Fruit fly (Drosophila melanogaster) whole organism, embryonic: ENCODE measurements around the gene BBIP1.

Experiments used
- CG10959 ChIP-seq: fragments of 200-800 bp; sonication (Bioruptor generic); IDR thresholded peaks from 2 replicates; pipeline ENCODE4 v1.3.6; 2022; ENCODE audit warnings: missing biosample characterization, missing genetic modification characterization
- CG12236 ChIP-seq: fragments of 200-800 bp; sonication (Bioruptor generic); optimal IDR thresholded peaks from 2 replicates; lab custom pipeline; 2016; ENCODE audit warnings: missing biosample characterization, missing genetic modification characterization
- CG12769 ChIP-seq: fragments of 200-800 bp; sonication (Bioruptor generic); optimal IDR thresholded peaks from 2 replicates; lab custom pipeline; 2019; ENCODE audit warnings: missing biosample characterization, mild to moderate bottlenecking, missing genetic modification characterization, moderate library complexity
- CG13424 ChIP-seq: fragments of 200-800 bp; sonication (Bioruptor generic); optimal IDR thresholded peaks from 2 replicates; lab custom pipeline; 2019; ENCODE audit warnings: missing biosample characterization, mild to moderate bottlenecking, missing genetic modification characterization, moderate library complexity
- CG13775 ChIP-seq: fragments of 200-800 bp; sonication (Bioruptor generic); optimal IDR thresholded peaks from 3 replicates; lab custom pipeline; 2017; ENCODE audit warnings: missing biosample characterization, mild to moderate bottlenecking, missing genetic modification characterization
- CG13894 ChIP-seq: fragments of 200-800 bp; sonication (Bioruptor generic); optimal IDR thresholded peaks from 3 replicates; lab custom pipeline; 2018; ENCODE audit warnings: missing biosample characterization, mild to moderate bottlenecking, missing genetic modification characterization, moderate library complexity
- CG15269 ChIP-seq: fragments of 200-800 bp; sonication (Bioruptor generic); optimal IDR thresholded peaks from 2 replicates; lab custom pipeline; 2018; ENCODE audit warnings: missing biosample characterization, mild to moderate bottlenecking, missing genetic modification characterization, moderate library complexity
- CG15479 ChIP-seq: fragments of 200-800 bp; sonication (Bioruptor generic); optimal IDR thresholded peaks from 3 replicates; lab custom pipeline; 2019; ENCODE audit warnings: missing biosample characterization, mild to moderate bottlenecking, missing genetic modification characterization, moderate library complexity
- CG15514 ChIP-seq: fragments of 200-800 bp; sonication (Bioruptor generic); optimal IDR thresholded peaks from 3 replicates; lab custom pipeline; 2017; ENCODE audit warnings: missing biosample characterization, missing genetic modification characterization, mild to moderate bottlenecking, moderate library complexity, missing genetic modification reagents
- CG1603 ChIP-seq: fragments of 200-800 bp; sonication (Bioruptor generic); optimal IDR thresholded peaks from 2 replicates; lab custom pipeline; 2019; ENCODE audit warnings: missing biosample characterization, mild to moderate bottlenecking, missing genetic modification characterization, moderate library complexity
- CG17361 ChIP-seq: fragments of 200-800 bp; sonication (Bioruptor generic); IDR thresholded peaks from 3 replicates; pipeline ENCODE4 v1.3.6; 2022; ENCODE audit warnings: missing biosample characterization, missing genetic modification characterization
- CG18476 ChIP-seq: fragments of 200-800 bp; sonication (Bioruptor generic); optimal IDR thresholded peaks from 2 replicates; lab custom pipeline; 2016; ENCODE audit warnings: missing biosample characterization, mild to moderate bottlenecking, missing genetic modification characterization
- CG2199 ChIP-seq: fragments of 200-800 bp; sonication (Bioruptor generic); IDR thresholded peaks from 3 replicates; pipeline ENCODE4 v1.3.6; 2022; ENCODE audit warnings: missing biosample characterization, missing genetic modification characterization
- CG4404 ChIP-seq: fragments of 200-800 bp; sonication (Bioruptor generic); IDR thresholded peaks from 2 replicates; pipeline ENCODE4 v1.3.6; 2022; ENCODE audit warnings: missing biosample characterization, missing genetic modification characterization
- CG4854 ChIP-seq: fragments of 200-800 bp; sonication (Bioruptor generic); optimal IDR thresholded peaks from 2 replicates; lab custom pipeline; 2016; ENCODE audit warnings: missing biosample characterization, missing genetic modification characterization, inconsistent platforms
- CG5953 ChIP-seq: fragments of 200-800 bp; sonication (Bioruptor generic); IDR thresholded peaks from 2 replicates; pipeline ENCODE4 v1.3.6; 2022; ENCODE audit warnings: missing biosample characterization, missing genetic modification characterization
- CG6654 ChIP-seq: fragments of 200-800 bp; sonication (Bioruptor generic); optimal IDR thresholded peaks from 2 replicates; lab custom pipeline; 2017; ENCODE audit warnings: missing biosample characterization, mild to moderate bottlenecking, missing genetic modification characterization
- CG9437 ChIP-seq: fragments of 200-800 bp; sonication (Bioruptor generic); optimal IDR thresholded peaks from 2 replicates; lab custom pipeline; 2018; ENCODE audit warnings: missing biosample characterization, mild to moderate bottlenecking, missing genetic modification characterization
- CG9876 ChIP-seq: fragments of 200-800 bp; sonication (Bioruptor generic); optimal IDR thresholded peaks from 2 replicates; lab custom pipeline; 2016; ENCODE audit warnings: missing biosample characterization, missing genetic modification characterization
- CrebB ChIP-seq: fragments of 200-800 bp; sonication (Bioruptor generic); optimal IDR thresholded peaks from 3 replicates; lab custom pipeline; 2018; ENCODE audit warnings: missing biosample characterization, mild to moderate bottlenecking, missing genetic modification characterization
- Ets97D ChIP-seq: fragments of 200-800 bp; sonication (Bioruptor generic); optimal IDR thresholded peaks from 3 replicates; lab custom pipeline; 2016; ENCODE audit warnings: missing biosample characterization, missing genetic modification characterization
- H15 ChIP-seq: fragments of 200-800 bp; sonication (Bioruptor generic); IDR thresholded peaks from 3 replicates; pipeline ENCODE4 v1.3.6; 2022; ENCODE audit warnings: missing biosample characterization, missing genetic modification characterization
- Myb ChIP-seq: fragments of 200-800 bp; sonication (Bioruptor generic); optimal IDR thresholded peaks from 2 replicates; lab custom pipeline; 2016; ENCODE audit warnings: missing biosample characterization, missing genetic modification characterization
- Nf-YB ChIP-seq: fragments of 200-800 bp; sonication (Bioruptor generic); optimal IDR thresholded peaks from 3 replicates; lab custom pipeline; 2019; ENCODE audit warnings: missing biosample characterization, mild to moderate bottlenecking, missing genetic modification characterization, moderate library complexity
- Sry-β ChIP-seq: fragments of 200-800 bp; sonication (Bioruptor generic); optimal IDR thresholded peaks from 2 replicates; lab custom pipeline; 2018; ENCODE audit warnings: missing biosample characterization, mild to moderate bottlenecking, missing genetic modification characterization, moderate library complexity
- Stat92E ChIP-seq, 3 experiments: fragments of >200 bp in 2 of 3; fragments of 200-800 bp in 1 of 3; sonication (Bioruptor generic) in 1 of 3; optimal IDR thresholded peaks; 2 replicates each; lab custom pipeline; 2017 to 2019; ENCODE audit warnings: missing biosample characterization in 3 of 3, missing genetic modification characterization in 3 of 3, mild to moderate bottlenecking in 1 of 3, moderate library complexity in 1 of 3
- ara ChIP-seq: fragments of 200-800 bp; sonication (Bioruptor generic); IDR thresholded peaks from 2 replicates; pipeline ENCODE4 v1.3.6; 2022; ENCODE audit warnings: missing biosample characterization, missing genetic modification characterization
- ato ChIP-seq: fragments of 200-800 bp; sonication (Bioruptor generic); IDR thresholded peaks from 2 replicates; pipeline ENCODE4 v1.3.6; 2022; ENCODE audit warnings: missing biosample characterization, missing genetic modification characterization; ENCODE audit not compliant: partially characterized antibody
- bab2 ChIP-seq: fragments of 200-800 bp; sonication (Bioruptor generic); optimal IDR thresholded peaks from 2 replicates; lab custom pipeline; 2016; ENCODE audit warnings: missing biosample characterization, missing genetic modification characterization
- bcd ChIP-seq: fragments of 200-800 bp; sonication (Bioruptor generic); optimal IDR thresholded peaks from 2 replicates; lab custom pipeline; 2017; ENCODE audit warnings: missing biosample characterization, mild to moderate bottlenecking, missing genetic modification characterization
- bowl ChIP-seq: fragments of 200-800 bp; sonication (Bioruptor generic); IDR thresholded peaks from 2 replicates; pipeline ENCODE4 v1.3.6; 2022; ENCODE audit warnings: missing biosample characterization, missing genetic modification characterization
- crc ChIP-seq: fragments of 200-800 bp; sonication (Bioruptor generic); optimal IDR thresholded peaks from 2 replicates; lab custom pipeline; 2016; ENCODE audit warnings: missing biosample characterization, missing genetic modification characterization
- da ChIP-seq: fragments of 200-800 bp; sonication (Bioruptor generic); optimal IDR thresholded peaks from 2 replicates; lab custom pipeline; 2016; ENCODE audit warnings: missing biosample characterization, missing genetic modification characterization
- dm ChIP-seq: fragments of 200-800 bp; sonication (Bioruptor generic); optimal IDR thresholded peaks from 3 replicates; lab custom pipeline; 2016; ENCODE audit warnings: missing biosample characterization, missing genetic modification characterization
- dmrt99B ChIP-seq: fragments of 200-800 bp; sonication (Bioruptor generic); optimal IDR thresholded peaks from 2 replicates; lab custom pipeline; 2018; ENCODE audit warnings: missing biosample characterization, mild to moderate bottlenecking, missing genetic modification characterization, moderate library complexity
- ftz-f1 ChIP-seq: fragments of 200-800 bp; sonication (Bioruptor generic); optimal IDR thresholded peaks from 2 replicates; lab custom pipeline; 2016; ENCODE audit warnings: missing biosample characterization, missing genetic modification characterization
- ind ChIP-seq: fragments of 200-800 bp; sonication (Bioruptor generic); optimal IDR thresholded peaks from 3 replicates; lab custom pipeline; 2016; ENCODE audit warnings: missing biosample characterization, missing genetic modification characterization
- knrl ChIP-seq: fragments of 200-800 bp; sonication (Bioruptor generic); IDR thresholded peaks from 3 replicates; pipeline ENCODE4 v1.3.6; 2022; ENCODE audit warnings: missing biosample characterization, missing genetic modification characterization; ENCODE audit not compliant: partially characterized antibody
- lov ChIP-seq, 2 experiments: fragments of 200-800 bp in 1 of 2; fragments of >200 bp in 1 of 2; sonication (Bioruptor generic) in 1 of 2; IDR thresholded peaks in 1 of 2; optimal IDR thresholded peaks in 1 of 2; 2 replicates in 1 of 2; 3 replicates in 1 of 2; pipeline versions ENCODE4 v1.3.6 to Lab custom; 2017 to 2022; ENCODE audit warnings: missing biosample characterization in 1 of 2, missing genetic modification characterization in 1 of 2
- luna ChIP-seq: fragments of 200-800 bp; sonication (Bioruptor generic); optimal IDR thresholded peaks from 2 replicates; lab custom pipeline; 2016; ENCODE audit warnings: missing biosample characterization, missing genetic modification characterization
- nerfin-1 ChIP-seq: fragments of 200-800 bp; sonication (Bioruptor generic); optimal IDR thresholded peaks from 3 replicates; lab custom pipeline; 2019; ENCODE audit warnings: missing biosample characterization, mild to moderate bottlenecking, missing genetic modification characterization, moderate library complexity
- peb ChIP-seq: fragments of 200-800 bp; sonication (Bioruptor generic); IDR thresholded peaks from 2 replicates; pipeline ENCODE4 v1.3.6; 2022; ENCODE audit warnings: missing biosample characterization, missing genetic modification characterization
- prd ChIP-seq, 3 experiments: fragments of >200 bp in 2 of 3; fragments of 200-800 bp in 1 of 3; sonication (Bioruptor generic) in 1 of 3; optimal IDR thresholded peaks in 2 of 3; IDR thresholded peaks in 1 of 3; 2 replicates in 2 of 3; 3 replicates in 1 of 3; pipeline versions ENCODE4 v1.3.6 to Lab custom; 2017 to 2022; ENCODE audit warnings: missing biosample characterization in 1 of 3, missing genetic modification characterization in 1 of 3
- ranshi ChIP-seq: fragments of 200-800 bp; sonication (Bioruptor generic); IDR thresholded peaks from 2 replicates; pipeline ENCODE4 v1.3.6; 2022; ENCODE audit warnings: missing biosample characterization, missing genetic modification characterization
- sima ChIP-seq: fragments of 200-800 bp; sonication (Bioruptor generic); optimal IDR thresholded peaks from 2 replicates; lab custom pipeline; 2016; ENCODE audit warnings: missing biosample characterization, missing genetic modification characterization
- usp ChIP-seq: fragments of >200 bp; optimal IDR thresholded peaks from 2 replicates; lab custom pipeline; 2017; ENCODE audit warnings: missing biosample characterization, missing genetic modification characterization
- z ChIP-seq: fragments of 200-800 bp; sonication (Bioruptor generic); IDR thresholded peaks from 3 replicates; pipeline ENCODE4 v1.3.6; 2022; ENCODE audit warnings: missing biosample characterization, missing genetic modification characterization

The BBIP1 gene

dm6 chr3R:9393542-9394025 is 10.6 kb upstream of the BBIP1 start (continued):
- TF ChIP-seq ato (no peak), CG18476 (no peak), z (GFP tag; lab: Robert Waterston, UW) (peak; percentile 62; the same call in 2 of the 3 replicates), Sry-β (peak; percentile 33), ind (GFP tag; lab: Kevin White, UChicago) (peak; percentile 48), usp (GFP tag; lab: Kevin White, UChicago) (no peak), prd (optimal IDR thresholded peaks at IDR 0.05; lab: Kevin White, UChicago) (no peak), prd (GFP tag; IDR thresholded peaks at IDR 0.05; lab: Robert Waterston, UW) (peak; percentile 70; the same call in 2 of the 3 replicates), CG17361 (GFP tag; lab: Robert Waterston, UW) (peak; percentile 67), CG5953 (GFP tag; lab: Robert Waterston, UW) (peak; percentile 41; the same call in 1 of the 2 replicates), lov (optimal IDR thresholded peaks at IDR 0.05; lab: Kevin White, UChicago) (no peak), lov (GFP tag; IDR thresholded peaks at IDR 0.05; lab: Robert Waterston, UW) (peak; percentile 79; the same call in 1 of the 3 replicates), CG9437 (GFP tag; lab: Kevin White, UChicago) (peak; percentile 34), CG15479 (GFP tag; lab: Kevin White, UChicago) (no peak), CG4404 (GFP tag; lab: Robert Waterston, UW) (peak; percentile 46; the same call in 1 of the 2 replicates)

- peak in 1 of 3 experiments; percentile 71 for TF ChIP-seq Stat92E (GFP tag; optimal IDR thresholded peaks at IDR 0.05; lab: Kevin White, UChicago)
- TF ChIP-seq knrl (GFP tag; lab: Robert Waterston, UW), result no peak
- no peak for TF ChIP-seq CG2199 (GFP tag; lab: Robert Waterston, UW)
- no peak for TF ChIP-seq luna (GFP tag; lab: Kevin White, UChicago)
- TF ChIP-seq CG12769, result peak; percentile 73
- TF ChIP-seq ara (GFP tag; lab: Robert Waterston, UW), result no peak
- no peak for TF ChIP-seq bcd (GFP tag; lab: Kevin White, UChicago)
- TF ChIP-seq crc (GFP tag; lab: Kevin White, UChicago), result no peak
- peak; percentile 25 for TF ChIP-seq ftz-f1 (GFP tag; lab: Kevin White, UChicago)
- TF ChIP-seq CG1603 (tag; lab: Kevin White, UChicago), result no peak
- TF ChIP-seq CrebB (tag; lab: Kevin White, UChicago), result peak; percentile 75
- TF ChIP-seq nerfin-1 (tag; lab: Kevin White, UChicago), result peak; percentile 45
- peak; percentile 27 for TF ChIP-seq CG15269
- peak; percentile 5 for TF ChIP-seq CG13775 (GFP tag; lab: Kevin White, UChicago)
- peak; percentile 43 for TF ChIP-seq Nf-YB (GFP tag; lab: Kevin White, UChicago)
- no peak for TF ChIP-seq Ets97D
- TF ChIP-seq CG13424 (tag; lab: Kevin White, UChicago), result peak; percentile 0
- peak; percentile 80 for TF ChIP-seq CG13894 (tag; lab: Kevin White, UChicago)
- TF ChIP-seq CG4854 (GFP tag; lab: Kevin White, UChicago), result peak; percentile 10
- TF ChIP-seq CG10959 (GFP tag; lab: Robert Waterston, UW), result no peak
- TF ChIP-seq usp (GFP tag; lab: Kevin White, UChicago), result no peak
- TF ChIP-seq Myb (GFP tag; lab: Kevin White, UChicago), result no peak
- TF ChIP-seq CG12236, result no peak
- peak; percentile 8; the same call in 1 of the 2 replicates for TF ChIP-seq ranshi
- peak; percentile 63 for TF ChIP-seq CG15514 (GFP tag; lab: Kevin White, UChicago)
- TF ChIP-seq sima (GFP tag; lab: Kevin White, UChicago), result no peak
- TF ChIP-seq peb (GFP tag; lab: Robert Waterston, UW), result no peak
- no peak for TF ChIP-seq CG9876
- TF ChIP-seq da (GFP tag; lab: Kevin White, UChicago), result no peak
- TF ChIP-seq dmrt99B (tag; lab: Kevin White, UChicago), result peak; percentile 14
- TF ChIP-seq CG6654, result no peak
- TF ChIP-seq bab2 (GFP tag; lab: Kevin White, UChicago), result no peak
- TF ChIP-seq bowl (GFP tag; lab: Robert Waterston, UW), result 0 out of 2 replicates have a peak, but pooled peaks have one; percentile 22
- TF ChIP-seq dm, result no peak
- TF ChIP-seq H15 (GFP tag; lab: Robert Waterston, UW), result no peak
Observed at dm6 chr3R:9394385-9395042, 9.7 kb upstream of the BBIP1 start, which contains the start of gene FER. FER (minus strand) TSS chr3R:9394546.
